Fruit fly (Drosophila melanogaster): ENCODE results near the gene hng3.
A peak's percentile ranks its signal among the peaks of the same experiment; 100 is the strongest.

Gene hng3

DNA sequence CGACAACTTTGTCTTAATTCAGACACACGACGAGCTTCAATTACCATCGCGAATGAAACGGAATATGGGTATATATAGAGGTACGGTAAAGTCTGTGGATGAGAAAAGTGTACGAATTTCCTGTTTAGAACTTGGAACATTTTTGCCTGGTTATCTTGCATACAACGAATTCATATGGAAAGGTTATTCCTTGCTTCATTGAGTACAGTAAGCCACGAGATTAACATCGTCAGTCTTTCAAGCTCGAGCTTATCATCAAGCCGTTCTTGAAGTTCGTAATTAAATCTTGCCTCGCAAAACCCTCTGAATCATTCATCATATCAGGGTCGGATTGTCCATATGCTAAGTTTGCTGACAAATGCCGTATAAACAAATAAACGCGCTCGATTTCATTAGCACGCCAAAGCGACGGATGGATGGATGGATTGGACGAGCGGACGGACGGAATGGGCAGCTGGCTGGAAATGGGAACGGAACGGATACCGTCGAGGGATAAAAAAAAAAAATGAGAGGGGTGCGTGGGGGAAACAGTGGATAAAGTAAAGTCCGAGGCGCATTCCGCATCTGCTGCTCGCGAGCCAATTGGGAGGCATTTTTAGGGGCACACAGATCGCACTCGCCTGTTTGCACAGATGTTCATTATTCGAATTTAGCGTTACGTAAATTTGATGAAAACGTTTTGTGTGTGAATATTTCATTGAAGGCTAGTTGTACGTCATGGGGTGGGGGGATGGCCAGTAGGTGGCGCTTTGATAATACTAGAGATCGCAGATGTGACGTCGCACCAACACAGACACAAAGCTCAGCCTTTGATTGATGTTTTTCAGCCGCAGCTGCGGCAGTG lies 19.1 kb upstream of the hng3 start (continued):
- TF ChIP-seq pan (optimal IDR thresholded peaks at IDR 0.05) (no peak), pan (GFP tag; optimal IDR thresholded peaks at IDR 0.05 in 1 of 2, IDR thresholded peaks at IDR 0.05 in 1 of 2) (peak in 1 of 2 experiments; percentile 23), da (GFP tag; optimal IDR thresholded peaks at IDR 0.05) (peak; percentile 6), grn (GFP tag; optimal IDR thresholded peaks at IDR 0.05) (no peak), CG13894 (tag; optimal IDR thresholded peaks at IDR 0.05) (no peak), CG10431 (GFP tag; optimal IDR thresholded peaks at IDR 0.05) (no peak), ftz-f1 (GFP tag; optimal IDR thresholded peaks at IDR 0.05) (peak; percentile 4), CG33557 (GFP tag; optimal IDR thresholded peaks at IDR 0.05) (no peak), p53 (GFP tag; optimal IDR thresholded peaks at IDR 0.05) (no peak)

DNA sequence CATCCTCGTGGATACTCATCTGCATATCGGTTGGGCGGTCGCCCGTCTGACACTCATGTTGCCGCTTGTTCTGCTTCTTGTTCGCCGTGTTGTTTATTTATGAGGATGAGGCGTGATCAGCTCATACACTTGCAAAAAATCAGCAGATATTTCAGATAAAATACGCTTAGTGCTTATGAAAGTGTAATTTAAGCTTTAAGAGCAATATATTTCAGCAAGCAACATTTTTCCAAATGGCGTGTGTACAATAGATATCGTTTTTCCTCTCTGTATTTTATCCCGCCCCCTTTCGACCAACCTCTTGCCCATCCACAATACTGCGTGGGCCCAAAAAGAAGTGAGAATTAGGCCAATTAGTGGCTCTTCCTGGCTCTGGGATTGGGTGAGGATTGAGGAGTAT lies 16.9 kb upstream of the hng3 start:
- TF ChIP-seq amos (GFP tag; IDR thresholded peaks at IDR 0.05; ENCODE audit: partially characterized antibody) (no peak), CG10979 (tag; optimal IDR thresholded peaks at IDR 0.05) (peak; percentile 76), chif (GFP tag; optimal IDR thresholded peaks at IDR 0.05) (peak in 1 of 2 experiments; percentile 16), disco-r (GFP tag; optimal IDR thresholded peaks at IDR 0.05) (no peak), Meics (GFP tag; optimal IDR thresholded peaks at IDR 0.05) (no peak), stwl (tag; optimal IDR thresholded peaks at IDR 0.05) (no peak), gcm (GFP tag; optimal IDR thresholded peaks at IDR 0.05) (no peak), CG4404 (GFP tag; IDR thresholded peaks at IDR 0.05) (peak; percentile 40; the same call in 1 of the 2 replicates), CG8944 (GFP tag; optimal IDR thresholded peaks at IDR 0.05) (peak; percentile 46), bsh (GFP tag; optimal IDR thresholded peaks at IDR 0.05) (peak in 1 of 2 experiments; percentile 79), CG10209 (GFP tag; optimal IDR thresholded peaks at IDR 0.05) (peak; percentile 21), kni (GFP tag; optimal IDR thresholded peaks at IDR 0.05) (no peak), nerfin-1 (tag; optimal IDR thresholded peaks at IDR 0.05) (peak; percentile 37), MESR4 (GFP tag; optimal IDR thresholded peaks at IDR 0.05) (no peak), CG14014 (GFP tag; IDR thresholded peaks at IDR 0.05) (no peak), Eip74EF (GFP tag; optimal IDR thresholded peaks at IDR 0.05) (peak in 1 of 2 experiments; percentile 4), dysf (GFP tag; IDR thresholded peaks at IDR 0.05) (peak; percentile 69; the same call in 2 of the 3 replicates), CG17385 (GFP tag; optimal IDR thresholded peaks at IDR 0.05) (peak; percentile 61), Fer3 (tag; optimal IDR thresholded peaks at IDR 0.05) (peak; percentile 30), so (GFP tag; IDR thresholded peaks at IDR 0.05) (no peak), CG2199 (GFP tag; IDR thresholded peaks at IDR 0.05) (no peak), D19B (GFP tag; optimal IDR thresholded peaks at IDR 0.05) (no peak), Ets97D (GFP tag; optimal IDR thresholded peaks at IDR 0.05) (no peak), CG4820 (GFP tag; optimal IDR thresholded peaks at IDR 0.05) (peak; percentile 29), CG42726 (GFP tag; IDR thresholded peaks at IDR 0.05; ENCODE audit: partially characterized antibody) (no peak), TFAM (GFP tag; optimal IDR thresholded peaks at IDR 0.05) (no peak), CG17359 (tag; optimal IDR thresholded peaks at IDR 0.05) (peak; percentile 66), sim (GFP tag; IDR thresholded peaks at IDR 0.05) (peak; percentile 60; the same call in 1 of the 2 replicates), CG18764 (GFP tag; optimal IDR thresholded peaks at IDR 0.05) (peak; percentile 17), ara (GFP tag; IDR thresholded peaks at IDR 0.05) (peak; percentile 82), CG10959 (GFP tag; IDR thresholded peaks at IDR 0.05) (0 out of 2 replicates have a peak, but pooled peaks have one; percentile 35), ken (GFP tag; IDR thresholded peaks at IDR 0.05) (peak; percentile 68; the same call in 2 of the 3 replicates), CG15479 (GFP tag; optimal IDR thresholded peaks at IDR 0.05) (no peak), CG1647 (GFP tag; optimal IDR thresholded peaks at IDR 0.05) (no peak), sens-2 (GFP tag; IDR thresholded peaks at IDR 0.05) (0 out of 2 replicates have a peak, but pooled peaks have one; percentile 18), CG3726 (GFP tag; IDR thresholded peaks at IDR 0.05) (0 out of 3 replicates have a peak, but pooled peaks have one; percentile 17), CG1603 (tag; optimal IDR thresholded peaks at IDR 0.05) (peak; percentile 80), peb (GFP tag; IDR thresholded peaks at IDR 0.05) (peak; percentile 51)

All from whole organism, embryonic.